Worm (Caenorhabditis elegans) whole organism, L1 larva: ENCODE results near the gene fbf-1.

ENCODE experiments used
- C04F5.9 ChIP-seq: sonication (generic microtip); optimal IDR thresholded peaks from 2 replicates; lab custom pipeline; 2016; ENCODE audit warnings: missing genetic modification characterization, missing compliant biosample characterization
- C16A3.4 ChIP-seq: fragments of 150-350 bp; optimal IDR thresholded peaks from 2 replicates; lab custom pipeline; 2014; ENCODE audit warnings: missing biosample characterization, missing genetic modification characterization
- F16B12.6 ChIP-seq: fragments of 150-350 bp; optimal IDR thresholded peaks from 2 replicates; lab custom pipeline; 2014; ENCODE audit warnings: missing biosample characterization, missing genetic modification characterization
- alr-1 ChIP-seq: fragments of 200-800 bp; sonication (Bioruptor generic); optimal IDR thresholded peaks from 2 replicates; lab custom pipeline; 2018; ENCODE audit warnings: borderline replicate concordance, mild to moderate bottlenecking, missing genetic modification characterization, missing compliant biosample characterization
- aly-2 ChIP-seq: fragments of 150-350 bp; optimal IDR thresholded peaks from 2 replicates; lab custom pipeline; 2014; ENCODE audit warnings: missing biosample characterization, missing genetic modification characterization
- ama-1 ChIP-seq: fragments of 150-350 bp; optimal IDR thresholded peaks from 2 replicates; lab custom pipeline; 2014
- blmp-1 ChIP-seq: fragments of 150-350 bp; optimal IDR thresholded peaks from 2 replicates; lab custom pipeline; 2014; ENCODE audit warnings: missing biosample characterization, missing genetic modification characterization
- ceh-63 ChIP-seq: fragments of 200-800 bp; sonication (Bioruptor generic); optimal IDR thresholded peaks from 2 replicates; lab custom pipeline; 2018; ENCODE audit warnings: mild to moderate bottlenecking, missing genetic modification characterization, missing compliant biosample characterization
- ceh-8 ChIP-seq: fragments of 200-800 bp; sonication (Bioruptor generic); optimal IDR thresholded peaks from 2 replicates; lab custom pipeline; 2018; ENCODE audit warnings: mild to moderate bottlenecking, missing genetic modification characterization, moderate library complexity, missing compliant biosample characterization
- ceh-88 ChIP-seq: fragments of 200-800 bp; sonication (Bioruptor generic); IDR thresholded peaks from 2 replicates; pipeline ENCODE4 v1.3.6; 2022; ENCODE audit warnings: missing genetic modification characterization, missing compliant biosample characterization
- ces-1 ChIP-seq: fragments of 150-350 bp; optimal IDR thresholded peaks from 2 replicates; lab custom pipeline; 2014; ENCODE audit warnings: missing biosample characterization, missing genetic modification reagents, missing genetic modification characterization
- dpl-1 ChIP-seq, 3 experiments: fragments of 150-350 bp in 2 of 3; sonication (generic microtip) in 1 of 3; optimal IDR thresholded peaks; 2 replicates each; lab custom pipeline; 2014 to 2017; ENCODE audit warnings: missing biosample characterization in 3 of 3, missing genetic modification characterization in 3 of 3, missing genetic modification reagents in 3 of 3
- dsc-1 ChIP-seq: sonication (generic microtip); optimal IDR thresholded peaks from 2 replicates; lab custom pipeline; 2016; ENCODE audit warnings: mild to moderate bottlenecking, missing genetic modification characterization, missing compliant biosample characterization
- efl-1 ChIP-seq, 4 experiments: fragments of 150-350 bp; optimal IDR thresholded peaks in 3 of 4; peaks in 1 of 4; 1 replicate in 1 of 4; 2 replicates in 3 of 4; lab custom pipeline; 2014; ENCODE audit warnings: missing biosample characterization in 2 of 4, missing genetic modification characterization in 2 of 4, missing genetic modification reagents in 2 of 4
- egl-13 ChIP-seq: sonication (generic microtip); optimal IDR thresholded peaks from 2 replicates; lab custom pipeline; 2016; ENCODE audit warnings: missing genotype, missing genetic modification reagents, missing genetic modification characterization, missing compliant biosample characterization
- egl-27 ChIP-seq, 2 experiments: fragments of 150-350 bp in 1 of 2; sonication (generic microtip); optimal IDR thresholded peaks; 3 replicates each; lab custom pipeline; 2017 to 2018; ENCODE audit warnings: missing biosample characterization in 2 of 2, missing genetic modification characterization in 2 of 2, missing genetic modification reagents in 2 of 2
- fos-1 ChIP-seq: fragments of 150-350 bp; optimal IDR thresholded peaks from 2 replicates; lab custom pipeline; 2014; ENCODE audit warnings: missing biosample characterization, missing genetic modification characterization
- hlh-4 ChIP-seq: sonication (generic microtip); optimal IDR thresholded peaks from 2 replicates; lab custom pipeline; 2016; ENCODE audit warnings: mild to moderate bottlenecking, missing genetic modification characterization, missing compliant biosample characterization
- irx-1 ChIP-seq: sonication (generic microtip); optimal IDR thresholded peaks from 2 replicates; lab custom pipeline; 2016; ENCODE audit warnings: missing genetic modification characterization, missing compliant biosample characterization
- isw-1 ChIP-seq: fragments of 200-800 bp; sonication (Bioruptor generic); IDR thresholded peaks from 2 replicates; pipeline ENCODE4 v1.3.6; 2022; ENCODE audit warnings: missing genetic modification characterization, missing compliant biosample characterization
- lin-13 ChIP-seq: fragments of 150-350 bp; optimal IDR thresholded peaks from 2 replicates; lab custom pipeline; 2014; ENCODE audit warnings: missing biosample characterization, missing genetic modification reagents, missing genetic modification characterization
- lin-14 ChIP-seq: fragments of 200-800 bp; sonication (Bioruptor generic); optimal IDR thresholded peaks from 2 replicates; lab custom pipeline; 2018; ENCODE audit warnings: mild to moderate bottlenecking, missing genetic modification characterization, moderate library complexity, missing compliant biosample characterization
- lin-35 ChIP-seq, 2 experiments: fragments of 150-350 bp; optimal IDR thresholded peaks; 2 replicates each; lab custom pipeline; 2014; ENCODE audit warnings: missing biosample characterization in 2 of 2, missing genetic modification characterization in 2 of 2, missing genetic modification reagents in 2 of 2
- lir-3 ChIP-seq: sonication (generic microtip); optimal IDR thresholded peaks from 2 replicates; lab custom pipeline; 2016; ENCODE audit warnings: mild to moderate bottlenecking, missing genetic modification characterization, moderate library complexity, missing compliant biosample characterization; ENCODE audit not compliant: poor library complexity
- lsy-2 ChIP-seq, 2 experiments: fragments of 150-350 bp; optimal IDR thresholded peaks; 2 replicates each; lab custom pipeline; 2014; ENCODE audit warnings: missing biosample characterization in 2 of 2, missing genetic modification characterization in 2 of 2
- mab-9 ChIP-seq: fragments of 200-800 bp; sonication (Bioruptor generic); IDR thresholded peaks from 2 replicates; pipeline ENCODE4 v1.3.6; 2022; ENCODE audit warnings: missing genetic modification reagents, missing genetic modification characterization, missing compliant biosample characterization
- nhr-12 ChIP-seq: sonication (generic microtip); optimal IDR thresholded peaks from 2 replicates; lab custom pipeline; 2017; ENCODE audit warnings: missing biosample characterization, missing genetic modification characterization
- nhr-19 ChIP-seq: fragments of 200-800 bp; sonication (Bioruptor generic); conservative IDR thresholded peaks from 2 replicates; pipeline ENCODE4 v1.3.6; 2022; ENCODE audit warnings: missing genetic modification characterization, missing compliant biosample characterization
- nhr-20 ChIP-seq: sonication (generic microtip); optimal IDR thresholded peaks from 2 replicates; lab custom pipeline; 2016; ENCODE audit warnings: mild to moderate bottlenecking, missing genetic modification characterization, missing compliant biosample characterization
- nhr-28 ChIP-seq: fragments of 150-350 bp; optimal IDR thresholded peaks from 2 replicates; lab custom pipeline; 2014; ENCODE audit warnings: missing biosample characterization, missing genetic modification characterization
- nhr-76 ChIP-seq: sonication (generic microtip); optimal IDR thresholded peaks from 2 replicates; lab custom pipeline; 2017; ENCODE audit warnings: missing biosample characterization, missing genetic modification characterization
- nhr-84 ChIP-seq: sonication (generic microtip); optimal IDR thresholded peaks from 2 replicates; lab custom pipeline; 2017; ENCODE audit warnings: missing biosample characterization, missing genetic modification characterization
- nhr-85 ChIP-seq: sonication (generic microtip); peaks from one replicate; lab custom pipeline; 2016; ENCODE audit warnings: missing genetic modification characterization, inconsistent platforms, missing compliant biosample characterization
- nhr-90 ChIP-seq: sonication (generic microtip); optimal IDR thresholded peaks from 2 replicates; lab custom pipeline; 2016; ENCODE audit warnings: mild to moderate bottlenecking, missing genetic modification characterization, missing compliant biosample characterization; ENCODE audit not compliant: poor library complexity
- pax-3 ChIP-seq: fragments of 200-800 bp; sonication (Bioruptor generic); optimal IDR thresholded peaks from 2 replicates; lab custom pipeline; 2018; ENCODE audit warnings: mild to moderate bottlenecking, missing genetic modification characterization, moderate library complexity, missing compliant biosample characterization
- pqm-1 ChIP-seq: sonication (generic microtip); optimal IDR thresholded peaks from 3 replicates; lab custom pipeline; 2017; ENCODE audit warnings: missing biosample characterization, missing genetic modification characterization
- rnt-1 ChIP-seq: sonication (generic microtip); optimal IDR thresholded peaks from 2 replicates; lab custom pipeline; 2016; ENCODE audit warnings: mild to moderate bottlenecking, missing genetic modification characterization, moderate library complexity, missing compliant biosample characterization
- snu-23 ChIP-seq: sonication (generic microtip); optimal IDR thresholded peaks from 2 replicates; lab custom pipeline; 2016; ENCODE audit warnings: missing genetic modification characterization, missing compliant biosample characterization
- sox-4 ChIP-seq: sonication (generic microtip); optimal IDR thresholded peaks from 2 replicates; lab custom pipeline; 2016; ENCODE audit warnings: missing genetic modification characterization, missing compliant biosample characterization
- sptf-1 ChIP-seq: fragments of 150-350 bp; optimal IDR thresholded peaks from 2 replicates; lab custom pipeline; 2014; ENCODE audit warnings: missing biosample characterization, missing genetic modification characterization
- sup-37 ChIP-seq: fragments of 200-800 bp; sonication (Bioruptor generic); optimal IDR thresholded peaks from 2 replicates; lab custom pipeline; 2018; ENCODE audit warnings: mild to moderate bottlenecking, missing genetic modification characterization, missing compliant biosample characterization
- swsn-7 ChIP-seq: sonication (generic microtip); optimal IDR thresholded peaks from 2 replicates; lab custom pipeline; 2016; ENCODE audit warnings: missing genetic modification characterization, missing compliant biosample characterization
- unc-30 ChIP-seq: sonication (generic microtip); optimal IDR thresholded peaks from 2 replicates; lab custom pipeline; 2017; ENCODE audit warnings: missing biosample characterization, missing genetic modification characterization
- unc-62 ChIP-seq: fragments of 150-350 bp; optimal IDR thresholded peaks from 2 replicates; lab custom pipeline; 2014; ENCODE audit warnings: missing biosample characterization, missing genetic modification reagents, missing genetic modification characterization
- unc-86 ChIP-seq: sonication (generic microtip); optimal IDR thresholded peaks from 2 replicates; lab custom pipeline; 2016; ENCODE audit warnings: missing genetic modification characterization, missing compliant biosample characterization
- xbp-1 ChIP-seq: sonication (generic microtip); optimal IDR thresholded peaks from 2 replicates; lab custom pipeline; 2016; ENCODE audit warnings: missing genetic modification characterization, missing compliant biosample characterization
- zip-4 ChIP-seq: fragments of 200-800 bp; sonication (Bioruptor generic); optimal IDR thresholded peaks from 2 replicates; lab custom pipeline; 2018; ENCODE audit warnings: mild to moderate bottlenecking, missing genetic modification characterization, moderate library complexity, missing compliant biosample characterization
- ztf-11 ChIP-seq, 2 experiments: sonication (generic microtip); optimal IDR thresholded peaks; 2 replicates each; lab custom pipeline; 2016 to 2017; ENCODE audit warnings: missing genetic modification characterization in 2 of 2, missing biosample characterization in 1 of 2, missing compliant biosample characterization in 1 of 2

Gene fbf-1

DNA sequence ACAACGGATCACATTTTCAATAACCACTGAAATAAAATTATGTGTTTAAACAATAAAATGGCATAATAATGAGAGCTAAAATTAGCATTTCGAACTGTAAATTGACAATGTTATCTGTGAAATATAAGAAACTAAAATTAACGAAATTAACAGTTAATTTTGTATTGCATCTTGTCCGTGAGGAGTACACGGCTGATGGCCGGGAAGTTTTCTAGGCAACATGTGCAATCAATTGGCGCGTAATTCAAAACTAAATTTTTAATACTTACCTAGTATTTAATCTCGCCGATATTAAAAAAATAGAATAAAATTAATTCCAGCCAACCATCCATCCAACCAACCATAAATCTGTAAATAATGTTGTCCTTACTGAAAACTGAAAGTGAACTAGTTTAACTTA is 19.1 kb downstream of the fbf-1 start (continued):
- TF ChIP-seq xbp-1 (tag; lab: Kevin White, UChicago) (peak; percentile 91), ceh-88 (GFP tag; lab: Robert Waterston, UW) (peak; percentile 82), ceh-63 (GFP tag; lab: Kevin White, UChicago) (no peak), F16B12.6 (peak; percentile 43), lin-13 (peak; percentile 68), unc-30 (tag; lab: Kevin White, UChicago) (no peak), blmp-1 (tag; lab: Kevin White, UChicago) (peak; percentile 56), snu-23 (GFP tag; lab: Kevin White, UChicago) (peak; percentile 93), aly-2 (peak; percentile 59), irx-1 (tag; lab: Kevin White, UChicago) (peak; percentile 96), efl-1 (optimal IDR thresholded peaks at IDR 0.05; lab: Kevin White, UChicago) (peak; percentile 98 to 99), efl-1 (GFP tag; optimal IDR thresholded peaks at IDR 0.05 in 1 of 2; lab: Kevin White, UChicago) (peak; percentile 97 to 100), unc-62 (GFP tag; lab: Kevin White, UChicago) (no peak), lin-14 (GFP tag; lab: Kevin White, UChicago) (peak; percentile 82), ama-1 (lab: Kevin White, UChicago) (no peak), nhr-85 (tag; lab: Kevin White, UChicago) (peak; percentile 95), egl-27 (tag; optimal IDR thresholded peaks at IDR 0.05; lab: Kevin White, UChicago) (no peak), pax-3 (tag; lab: Kevin White, UChicago) (peak; percentile 93), alr-1 (no peak), sptf-1 (no peak), nhr-90 (tag; lab: Kevin White, UChicago) (peak; percentile 97), nhr-28 (no peak), sup-37 (GFP tag; lab: Kevin White, UChicago) (no peak), nhr-12 (tag; lab: Kevin White, UChicago) (no peak), ceh-8 (GFP tag; lab: Kevin White, UChicago) (peak; percentile 84), ces-1 (GFP tag; lab: Kevin White, UChicago) (no peak), ztf-11 (tag; optimal IDR thresholded peaks at IDR 0.05; lab: Kevin White, UChicago) (peak in 1 of 2 experiments; percentile 98), hlh-4 (tag; lab: Kevin White, UChicago) (peak; percentile 81), nhr-19 (GFP tag; lab: Robert Waterston, UW) (peak; percentile 93), lir-3 (tag; lab: Kevin White, UChicago) (peak; percentile 98), swsn-7 (tag; lab: Kevin White, UChicago) (peak; percentile 92), mab-9 (GFP tag; lab: Robert Waterston, UW) (peak; percentile 67; the same call in 1 of the 2 replicates)

DNA sequence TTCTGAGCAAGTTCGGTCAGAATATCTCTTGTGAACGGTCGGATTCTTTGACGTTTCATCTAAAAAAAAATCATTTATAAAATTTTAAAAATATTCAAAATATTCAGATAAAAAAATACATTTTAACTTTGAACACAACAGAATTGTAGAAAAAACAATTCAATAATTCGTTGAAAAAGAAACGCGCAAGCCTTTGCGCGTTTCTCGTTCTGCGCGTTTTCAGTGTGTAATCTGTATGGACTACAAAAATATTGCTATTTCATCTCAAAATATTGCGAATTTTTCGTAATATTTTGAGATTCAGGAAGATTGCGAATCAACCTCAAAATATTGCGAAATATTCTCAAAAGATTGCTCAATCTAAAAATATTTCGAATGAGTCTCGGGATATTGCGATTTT is 24.7 kb downstream of the fbf-1 start, which contains the start of gene R12C12.7:
TSS of gene R12C12.7 (minus strand) at position 59 of the 400 bp plus-strand sequence.
- no peak for TF ChIP-seq unc-30 (tag; lab: Kevin White, UChicago)
- no peak for TF ChIP-seq egl-27 (tag; optimal IDR thresholded peaks at IDR 0.05; lab: Kevin White, UChicago)
- no peak for TF ChIP-seq C04F5.9 (tag; lab: Kevin White, UChicago)
- no peak for TF ChIP-seq mab-9 (GFP tag; lab: Robert Waterston, UW)
- TF ChIP-seq ceh-63 (GFP tag; lab: Kevin White, UChicago), result no peak
- no peak for TF ChIP-seq nhr-84 (tag; lab: Kevin White, UChicago)
- no peak for TF ChIP-seq fos-1 (tag; lab: Kevin White, UChicago)
- no peak for TF ChIP-seq ceh-88 (GFP tag; lab: Robert Waterston, UW)
- peak; percentile 9 to 55 (median 29) for TF ChIP-seq dpl-1 (GFP tag; optimal IDR thresholded peaks at IDR 0.05; lab: Kevin White, UChicago)
- no peak for TF ChIP-seq pqm-1 (tag; lab: Kevin White, UChicago)
- no peak for TF ChIP-seq isw-1 (GFP tag; lab: Robert Waterston, UW)
- peak in 1 of 2 experiments; percentile 45 for TF ChIP-seq lsy-2 (tag; optimal IDR thresholded peaks at IDR 0.05; lab: Kevin White, UChicago)
- TF ChIP-seq dsc-1 (tag; lab: Kevin White, UChicago), result no peak
- peak; percentile 40 for TF ChIP-seq C16A3.4 (tag; lab: Kevin White, UChicago)
- TF ChIP-seq unc-86 (tag; lab: Kevin White, UChicago), result no peak
- peak; percentile 17 for TF ChIP-seq blmp-1 (tag; lab: Kevin White, UChicago)
- no peak for TF ChIP-seq lir-3 (tag; lab: Kevin White, UChicago)
- peak; percentile 3 for TF ChIP-seq rnt-1 (tag; lab: Kevin White, UChicago)
- peak in 1 of 2 experiments; percentile 66 for TF ChIP-seq lin-35 (GFP tag; optimal IDR thresholded peaks at IDR 0.05; lab: Kevin White, UChicago)
- TF ChIP-seq nhr-19 (GFP tag; lab: Robert Waterston, UW), result no peak
- peak; percentile 5 for TF ChIP-seq snu-23 (GFP tag; lab: Kevin White, UChicago)
- TF ChIP-seq nhr-76 (tag; lab: Kevin White, UChicago), result no peak
- no peak for TF ChIP-seq sox-4 (tag; lab: Kevin White, UChicago)
- TF ChIP-seq nhr-20 (tag; lab: Kevin White, UChicago), result peak; percentile 3
- no peak for TF ChIP-seq ama-1 (lab: Kevin White, UChicago)
- no peak for TF ChIP-seq F16B12.6
- no peak for TF ChIP-seq ceh-8 (GFP tag; lab: Kevin White, UChicago)
- peak; percentile 41 to 53 for TF ChIP-seq efl-1 (optimal IDR thresholded peaks at IDR 0.05; lab: Kevin White, UChicago)
- peak; percentile 17 to 88 for TF ChIP-seq efl-1 (GFP tag; optimal IDR thresholded peaks at IDR 0.05 in 1 of 2; lab: Kevin White, UChicago)
- no peak for TF ChIP-seq zip-4 (GFP tag; lab: Kevin White, UChicago)
- no peak for TF ChIP-seq egl-13
- no peak for TF ChIP-seq alr-1
- TF ChIP-seq, all 84 proteins: peak for 9
